Worm (Caenorhabditis elegans) whole organism, midembryonic: ENCODE results near the gene try-13.

Source experiments
- T22C8.4 ChIP-seq: fragments of 200-800 bp; sonication (Bioruptor generic); IDR thresholded peaks from 2 replicates; pipeline ENCODE4 v1.3.6; 2022; ENCODE audit warnings: missing genetic modification characterization, missing compliant biosample characterization
- cog-1 ChIP-seq: sonication (generic microtip); optimal IDR thresholded peaks from 2 replicates; lab custom pipeline; 2016; ENCODE audit warnings: missing genetic modification characterization, missing compliant biosample characterization
- klf-2 ChIP-seq: fragments of 200-800 bp; sonication (Bioruptor generic); conservative IDR thresholded peaks from 2 replicates; pipeline ENCODE4 v1.3.6; 2022; ENCODE audit warnings: missing genetic modification reagents, missing genetic modification characterization, missing compliant biosample characterization
- ref-1 ChIP-seq: fragments of 200-800 bp; sonication (Bioruptor generic); conservative IDR thresholded peaks from 2 replicates; pipeline ENCODE4 v1.3.6; 2022; ENCODE audit warnings: missing genetic modification reagents, missing genetic modification characterization, missing compliant biosample characterization
- tab-1 ChIP-seq: fragments of 200-800 bp; sonication (Bioruptor generic); IDR thresholded peaks from 2 replicates; pipeline ENCODE4 v1.3.6; 2022; ENCODE audit warnings: missing genetic modification characterization, missing compliant biosample characterization
- ztf-23 ChIP-seq: fragments of 200-800 bp; sonication (Bioruptor generic); IDR thresholded peaks from 2 replicates; pipeline ENCODE4 v1.3.6; 2022; ENCODE audit warnings: missing genetic modification reagents, missing genetic modification characterization, missing compliant biosample characterization

DNA sequence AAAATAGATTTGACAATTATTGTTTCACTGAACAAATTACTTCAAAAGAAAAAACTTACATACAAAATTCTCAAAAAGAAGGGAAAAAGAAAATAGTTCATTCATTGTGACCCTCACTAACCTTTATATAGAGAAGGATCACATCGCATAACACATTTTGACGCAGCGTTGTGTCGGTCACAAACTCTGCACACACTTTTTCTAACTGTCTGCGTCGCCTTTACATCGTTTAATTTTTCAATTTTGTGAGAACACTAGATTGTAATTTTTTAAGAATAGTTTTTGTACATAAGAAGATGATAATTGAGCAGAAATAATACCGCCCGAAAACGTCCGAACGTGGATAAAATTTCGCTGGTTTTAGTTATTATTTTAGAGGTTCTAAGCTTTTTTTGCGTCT lies 41.0 kb downstream of the try-13 start, which contains the start of gene C18B10.6:
- no peak for TF ChIP-seq ztf-23
- TF ChIP-seq klf-2 (GFP tag; lab: Robert Waterston, UW), result no peak
- TF ChIP-seq cog-1 (tag; lab: Kevin White, UChicago), result no peak
- TF ChIP-seq tab-1 (GFP tag; lab: Robert Waterston, UW), result no peak
- TF ChIP-seq ref-1 (GFP tag; lab: Robert Waterston, UW), result no peak
- no peak for TF ChIP-seq T22C8.4 (GFP tag; lab: Robert Waterston, UW)
